Worm (Caenorhabditis elegans) whole organism, L3 larva: ENCODE measurements around the gene D2096.12.

Experiments used
- ceh-9 ChIP-seq: sonication (generic microtip); optimal IDR thresholded peaks from 2 replicates; lab custom pipeline; 2018; ENCODE audit warnings: missing biosample characterization, missing genetic modification characterization
- nhr-12 ChIP-seq: fragments of 150-350 bp; optimal IDR thresholded peaks from 2 replicates; lab custom pipeline; 2014; ENCODE audit warnings: missing biosample characterization, missing genetic modification characterization
- nhr-76 ChIP-seq: fragments of 150-350 bp; sonication (generic microtip); optimal IDR thresholded peaks from 5 replicates; lab custom pipeline; 2014; ENCODE audit warnings: missing biosample characterization, missing genetic modification characterization
- skn-1 ChIP-seq: fragments of 150-350 bp; optimal IDR thresholded peaks from 2 replicates; lab custom pipeline; 2014; ENCODE audit warnings: missing biosample characterization, missing genetic modification characterization
- snpc-4 ChIP-seq: fragments of 150-350 bp; optimal IDR thresholded peaks from 2 replicates; lab custom pipeline; 2014; ENCODE audit warnings: missing biosample characterization, missing genetic modification characterization
- unc-62 ChIP-seq: fragments of 150-350 bp; sonication (generic microtip); optimal IDR thresholded peaks from 4 replicates; lab custom pipeline; 2014; ENCODE audit warnings: missing biosample characterization, missing genetic modification reagents, missing genetic modification characterization
- ztf-4 ChIP-seq: fragments of 150-350 bp; optimal IDR thresholded peaks from 2 replicates; lab custom pipeline; 2014; ENCODE audit warnings: missing biosample characterization, missing genetic modification characterization

DNA sequence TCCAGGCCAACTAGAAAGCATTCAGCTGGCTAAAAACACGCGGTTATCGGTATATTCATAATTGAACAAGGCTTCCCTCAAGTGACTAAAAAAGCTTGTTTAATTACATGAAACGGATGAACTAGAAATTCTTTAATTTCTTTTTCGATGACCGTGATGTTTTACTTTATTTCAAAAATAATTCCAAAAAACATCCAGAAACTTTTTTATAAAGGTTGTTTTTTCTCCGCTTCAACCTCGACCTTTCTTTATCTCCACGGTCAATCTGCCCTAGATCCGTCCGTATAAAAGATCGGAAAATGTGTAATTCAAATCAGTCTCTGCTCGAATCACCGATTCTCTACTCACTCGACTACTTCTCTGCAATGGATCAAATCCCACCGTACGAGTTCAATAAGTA is 17.7 kb upstream of the D2096.12 start, which contains the start of gene F17E9.5:
- no peak for TF ChIP-seq unc-62 (GFP tag; lab: Kevin White, UChicago)
- no peak for TF ChIP-seq ztf-4 (tag; lab: Kevin White, UChicago)
- TF ChIP-seq ceh-9 (tag; lab: Kevin White, UChicago), result no peak
- TF ChIP-seq skn-1 (tag; lab: Kevin White, UChicago), result no peak
- TF ChIP-seq nhr-12 (tag; lab: Kevin White, UChicago), result no peak
- no peak for TF ChIP-seq nhr-76 (tag; lab: Kevin White, UChicago)
- TF ChIP-seq snpc-4, result no peak
